Worm (Caenorhabditis elegans): ENCODE data around the gene F08A7.1.
A peak's percentile ranks its signal among the peaks of the same experiment; 100 is the strongest.

The F08A7.1 gene

ce11 chrIV:17471870-17472459 lies 31.6 kb downstream of the F08A7.1 start, which contains the start of gene epic-1:
Gene epic-1, minus strand, starts transcription at chrIV:17471920.
- TF ChIP-seq zip-8 (tag; optimal IDR thresholded peaks at IDR 0.05), result peak; percentile 12
- no peak for TF ChIP-seq nhr-237 (tag; optimal IDR thresholded peaks at IDR 0.05)

ce11 chrIV:17473034-17473433 lies 32.6 kb downstream of the F08A7.1 start, which contains the start of gene gba-3:
Gene gba-3, plus strand, starts transcription at chrIV:17473334.
- TF ChIP-seq mls-2 (tag; optimal IDR thresholded peaks at IDR 0.05), result no peak
- TF ChIP-seq drap-1 (GFP tag; optimal IDR thresholded peaks at IDR 0.05), result no peak
- no peak for TF ChIP-seq zip-8 (tag; optimal IDR thresholded peaks at IDR 0.05)
- no peak for TF ChIP-seq snpc-4 (tag; optimal IDR thresholded peaks at IDR 0.05)
- TF ChIP-seq hlh-1 (tag; optimal IDR thresholded peaks at IDR 0.05), result no peak
- TF ChIP-seq pha-4 (tag; optimal IDR thresholded peaks at IDR 0.05), result no peak
- TF ChIP-seq ceh-39 (tag; optimal IDR thresholded peaks at IDR 0.05), result no peak
- no peak for TF ChIP-seq bed-3 (GFP tag; optimal IDR thresholded peaks at IDR 0.05)
- no peak for TF ChIP-seq lsy-2 (tag; optimal IDR thresholded peaks at IDR 0.05)

- no peak for TF ChIP-seq unc-39 (tag; optimal IDR thresholded peaks at IDR 0.05)
- TF ChIP-seq tbx-8 (GFP tag; optimal IDR thresholded peaks at IDR 0.05), result no peak
- no peak for TF ChIP-seq nhr-237 (tag; optimal IDR thresholded peaks at IDR 0.05)
- no peak for TF ChIP-seq sptf-1 (tag; optimal IDR thresholded peaks at IDR 0.05)
- no peak for TF ChIP-seq ztf-11 (tag; optimal IDR thresholded peaks at IDR 0.05)
- no peak for TF ChIP-seq ceh-39 (tag; optimal IDR thresholded peaks at IDR 0.05)
- no peak for TF ChIP-seq pha-4 (tag; optimal IDR thresholded peaks at IDR 0.05)
- no peak for TF ChIP-seq ham-2 (GFP tag; optimal IDR thresholded peaks at IDR 0.05)
- TF ChIP-seq M03D4.4 (tag; optimal IDR thresholded peaks at IDR 0.05), result no peak
- no peak for TF ChIP-seq cnd-1 (tag; optimal IDR thresholded peaks at IDR 0.05)
- TF ChIP-seq flh-1 (GFP tag; optimal IDR thresholded peaks at IDR 0.05), result no peak
These were observed 33.6 kb downstream of the F08A7.1 start for ce11 chrIV:17474047-17474446.

ce11 chrIV:17475242-17475641 lies 34.8 kb downstream of the F08A7.1 start, which contains the start of gene F11E6.9:
Gene F11E6.9, minus strand, starts transcription at chrIV:17475342.
- TF ChIP-seq bed-3 (GFP tag; optimal IDR thresholded peaks at IDR 0.05) (no peak), cnd-1 (tag; optimal IDR thresholded peaks at IDR 0.05) (no peak), unc-120 (tag; optimal IDR thresholded peaks at IDR 0.05; ENCODE audit: poor library complexity, severe bottlenecking) (no peak), mab-5 (tag; optimal IDR thresholded peaks at IDR 0.05) (no peak), unc-62 (GFP tag; optimal IDR thresholded peaks at IDR 0.05) (no peak), snpc-4 (tag; optimal IDR thresholded peaks at IDR 0.05) (no peak), tbx-8 (GFP tag; optimal IDR thresholded peaks at IDR 0.05) (no peak), zip-8 (tag; optimal IDR thresholded peaks at IDR 0.05) (no peak), ceh-43 (GFP tag; optimal IDR thresholded peaks at IDR 0.05) (no peak), ztf-11 (tag; optimal IDR thresholded peaks at IDR 0.05) (no peak), mep-1 (tag; optimal IDR thresholded peaks at IDR 0.05) (no peak), elt-3 (tag; optimal IDR thresholded peaks at IDR 0.05) (no peak), nhr-76 (tag; optimal IDR thresholded peaks at IDR 0.05) (no peak), ces-1 (GFP tag; optimal IDR thresholded peaks at IDR 0.05) (no peak), sptf-1 (tag; optimal IDR thresholded peaks at IDR 0.05) (no peak), mls-2 (tag; optimal IDR thresholded peaks at IDR 0.05) (no peak)

- TF ChIP-seq mep-1 (tag; optimal IDR thresholded peaks at IDR 0.05), result no peak
- no peak for TF ChIP-seq bed-3 (GFP tag; optimal IDR thresholded peaks at IDR 0.05)
- no peak for TF ChIP-seq ceh-83 (GFP tag; optimal IDR thresholded peaks at IDR 0.05)
- no peak for TF ChIP-seq nhr-76 (tag; optimal IDR thresholded peaks at IDR 0.05)
- TF ChIP-seq flh-1 (GFP tag; optimal IDR thresholded peaks at IDR 0.05), result no peak
- TF ChIP-seq nhr-237 (tag; optimal IDR thresholded peaks at IDR 0.05), result no peak
- no peak for TF ChIP-seq ces-1 (GFP tag; optimal IDR thresholded peaks at IDR 0.05)
- TF ChIP-seq nhr-2 (tag; optimal IDR thresholded peaks at IDR 0.05), result no peak
- no peak for TF ChIP-seq sptf-1 (tag; optimal IDR thresholded peaks at IDR 0.05)
- TF ChIP-seq sem-2 (GFP tag; optimal IDR thresholded peaks at IDR 0.05), result no peak
- TF ChIP-seq lin-13 (tag; optimal IDR thresholded peaks at IDR 0.05), result no peak
- no peak for TF ChIP-seq blmp-1 (tag; optimal IDR thresholded peaks at IDR 0.05)
These were observed 35.3 kb downstream of the F08A7.1 start, which contains the start of gene grl-24 for ce11 chrIV:17475743-17476142. Gene grl-24, minus strand, starts transcription at chrIV:17475843.
